Fruit fly (Drosophila melanogaster) Kc167 (cell line): ENCODE data around the gene CG4743.

ENCODE experiments used
- Myc ChIP-seq: fragments of >200 bp; optimal IDR thresholded peaks from 2 replicates; lab custom pipeline; 2017; ENCODE audit warnings: missing external identifiers
- Sin3A ChIP-seq: fragments of >200 bp; optimal IDR thresholded peaks from 2 replicates; lab custom pipeline; 2018; ENCODE audit warnings: missing external identifiers
- h ChIP-seq: fragments of >200 bp; optimal IDR thresholded peaks from 3 replicates; lab custom pipeline; 2018; ENCODE audit warnings: missing external identifiers
- ttk ChIP-seq: sonication (Bioruptor generic); optimal IDR thresholded peaks from 2 replicates; lab custom pipeline; 2017; ENCODE audit warnings: missing external identifiers

DNA sequence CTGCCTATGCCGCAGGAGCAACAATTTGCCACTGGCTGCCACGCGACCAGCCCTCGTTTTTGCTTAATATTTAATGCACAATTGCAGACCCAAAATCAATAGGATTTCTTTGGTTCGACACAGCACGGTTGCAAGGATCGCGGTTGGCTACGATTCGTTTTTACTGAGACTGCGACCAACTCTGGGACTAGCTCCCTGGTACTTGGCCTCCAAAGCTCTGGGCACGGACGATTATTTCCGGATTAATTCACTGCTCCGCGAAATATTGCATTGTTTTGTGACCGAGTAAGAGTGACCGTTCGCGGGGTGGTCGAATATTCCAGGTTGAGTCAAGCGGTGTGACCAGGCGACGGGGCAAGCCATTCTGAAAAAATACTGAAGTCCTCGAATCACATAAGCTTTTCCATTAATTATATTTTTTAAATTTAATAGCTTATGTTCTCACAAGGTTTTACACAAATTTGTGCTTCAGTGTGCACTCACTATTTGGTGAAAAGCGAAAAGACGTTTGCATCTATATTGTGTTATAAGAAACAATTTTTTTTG is 19.3 kb downstream of the CG4743 start, which contains the start of gene Tnks:
- TF ChIP-seq Myc (lab: Kevin White, UChicago) (no peak), h (lab: Kevin White, UChicago) (no peak), ttk (no peak), Sin3A (no peak)
